Fruit fly (Drosophila melanogaster): ENCODE data around the gene Hydr2.

Gene Hydr2

dm6 chr2L:3164257-3165021, 994 bp downstream of the Hydr2 start:
- no peak for TF ChIP-seq N (GFP tag; optimal IDR thresholded peaks at IDR 0.05)
- TF ChIP-seq CG32264 (GFP tag; optimal IDR thresholded peaks at IDR 0.05) = no peak
- no peak for TF ChIP-seq brk (GFP tag; optimal IDR thresholded peaks at IDR 0.05)
- TF ChIP-seq GATAd (GFP tag; optimal IDR thresholded peaks at IDR 0.05) = no peak
- TF ChIP-seq jim (GFP tag; optimal IDR thresholded peaks at IDR 0.05) = no peak
- no peak for TF ChIP-seq woc (GFP tag; optimal IDR thresholded peaks at IDR 0.05)
- TF ChIP-seq Dfd (GFP tag; optimal IDR thresholded peaks at IDR 0.05) = no peak
- no peak for TF ChIP-seq rgr (GFP tag; optimal IDR thresholded peaks at IDR 0.05)
- TF ChIP-seq lola (GFP tag; optimal IDR thresholded peaks at IDR 0.05) = no peak
- no peak for TF ChIP-seq sage (GFP tag; optimal IDR thresholded peaks at IDR 0.05)
- no peak for TF ChIP-seq Dif (GFP tag; optimal IDR thresholded peaks at IDR 0.05; ENCODE audit: partially characterized antibody)
- TF ChIP-seq OdsH (GFP tag; optimal IDR thresholded peaks at IDR 0.05) = no peak

- TF ChIP-seq Rel (GFP tag; optimal IDR thresholded peaks at IDR 0.05) (no peak), Rel (tag; optimal IDR thresholded peaks at IDR 0.05) (peak; percentile 99), Hr78 (GFP tag; optimal IDR thresholded peaks at IDR 0.05) (no peak), Jra (GFP tag; optimal IDR thresholded peaks at IDR 0.05) (no peak), tai (GFP tag; optimal IDR thresholded peaks at IDR 0.05) (no peak), sage (GFP tag; optimal IDR thresholded peaks at IDR 0.05) (no peak), Hnf4 (GFP tag; optimal IDR thresholded peaks at IDR 0.05) (peak; percentile 34), Dif (GFP tag; optimal IDR thresholded peaks at IDR 0.05; ENCODE audit: partially characterized antibody) (peak; percentile 7), Hr83 (GFP tag; optimal IDR thresholded peaks at IDR 0.05; ENCODE audit: poor library complexity, severe bottlenecking) (peak; percentile 62), Vsx2 (GFP tag; optimal IDR thresholded peaks at IDR 0.05; ENCODE audit: partially characterized antibody) (no peak), foxo (GFP tag; optimal IDR thresholded peaks at IDR 0.05) (no peak)
Observed at dm6 chr2L:3165022-3165647, 1.7 kb downstream of the Hydr2 start.

- TF ChIP-seq fru (GFP tag; optimal IDR thresholded peaks at IDR 0.05) (no peak), Dfd (GFP tag; optimal IDR thresholded peaks at IDR 0.05) (no peak), foxo (GFP tag; optimal IDR thresholded peaks at IDR 0.05) (no peak), pan (optimal IDR thresholded peaks at IDR 0.05) (no peak), dl (GFP tag; optimal IDR thresholded peaks at IDR 0.05; ENCODE audit: insufficient read depth in 1 of 2, partially characterized antibody in 2 of 2) (no peak), CrebA (GFP tag; optimal IDR thresholded peaks at IDR 0.05; ENCODE audit: borderline replicate concordance) (no peak), br (GFP tag; optimal IDR thresholded peaks at IDR 0.05) (no peak), h (GFP tag; optimal IDR thresholded peaks at IDR 0.05) (no peak), Sp1 (GFP tag; optimal IDR thresholded peaks at IDR 0.05) (no peak), ey (GFP tag; optimal IDR thresholded peaks at IDR 0.05) (no peak), jim (GFP tag; optimal IDR thresholded peaks at IDR 0.05) (no peak), psq (GFP tag; optimal IDR thresholded peaks at IDR 0.05) (no peak), rgr (GFP tag; optimal IDR thresholded peaks at IDR 0.05) (no peak), brk (GFP tag; optimal IDR thresholded peaks at IDR 0.05) (no peak), Abd-B (GFP tag; optimal IDR thresholded peaks at IDR 0.05) (no peak), N (GFP tag; optimal IDR thresholded peaks at IDR 0.05) (no peak), lola (GFP tag; optimal IDR thresholded peaks at IDR 0.05) (no peak), Hr83 (GFP tag; optimal IDR thresholded peaks at IDR 0.05; ENCODE audit: poor library complexity, severe bottlenecking) (no peak), sv (GFP tag; optimal IDR thresholded peaks at IDR 0.05) (no peak), GATAd (GFP tag; optimal IDR thresholded peaks at IDR 0.05) (no peak)
Observed at dm6 chr2L:3166710-3167109, 3.3 kb downstream of the Hydr2 start.

- TF ChIP-seq Sp1 (GFP tag; optimal IDR thresholded peaks at IDR 0.05) = no peak
- peak; percentile 4 for TF ChIP-seq h (GFP tag; optimal IDR thresholded peaks at IDR 0.05)
- TF ChIP-seq tai (GFP tag; optimal IDR thresholded peaks at IDR 0.05) = no peak
- peak; percentile 10 for TF ChIP-seq brk (GFP tag; optimal IDR thresholded peaks at IDR 0.05)
- TF ChIP-seq Hnf4 (GFP tag; optimal IDR thresholded peaks at IDR 0.05) = peak; percentile 31
- no peak for TF ChIP-seq CrebA (GFP tag; optimal IDR thresholded peaks at IDR 0.05; ENCODE audit: borderline replicate concordance)
- peak; percentile 46 for TF ChIP-seq sage (GFP tag; optimal IDR thresholded peaks at IDR 0.05)
- no peak for TF ChIP-seq fru (GFP tag; optimal IDR thresholded peaks at IDR 0.05)
Observed at dm6 chr2L:3170949-3171579, 7.6 kb downstream of the Hydr2 start, which contains the start of gene CG44002. Gene CG44002, minus strand, starts transcription at chr2L:3171092.
